Fruit fly (Drosophila melanogaster): ENCODE results near the gene CG14210.

Gene CG14210

dm6 chrX:19603953-19604352, 12.0 kb upstream of the CG14210 start (continued):
- peak; percentile 29 for TF ChIP-seq Spps (tag; optimal IDR thresholded peaks at IDR 0.05)
- TF ChIP-seq run (tag; optimal IDR thresholded peaks at IDR 0.05) = peak; percentile 34
- peak; percentile 78 for TF ChIP-seq HHEX (GFP tag; optimal IDR thresholded peaks at IDR 0.05)
- TF ChIP-seq CkIIα-i1 (GFP tag; IDR thresholded peaks at IDR 0.05) = 0 out of 2 replicates have a peak, but pooled peaks have one; percentile 16
- TF ChIP-seq CG34422 (GFP tag; IDR thresholded peaks at IDR 0.05) = peak; percentile 76
- TF ChIP-seq Doc2 (GFP tag; IDR thresholded peaks at IDR 0.05) = no peak
- peak; percentile 72 for TF ChIP-seq tio (GFP tag; optimal IDR thresholded peaks at IDR 0.05)
- TF ChIP-seq Kr (GFP tag; optimal IDR thresholded peaks at IDR 0.05) = no peak
- TF ChIP-seq CG12942 (GFP tag; optimal IDR thresholded peaks at IDR 0.05) = peak; percentile 48
- peak; percentile 60 for TF ChIP-seq fd96Cb (tag; optimal IDR thresholded peaks at IDR 0.05)
- peak; percentile 56; the same call in 1 of the 3 replicates for TF ChIP-seq CG7357 (GFP tag; IDR thresholded peaks at IDR 0.05)
- TF ChIP-seq CG10959 (GFP tag; IDR thresholded peaks at IDR 0.05) = peak; percentile 73
- TF ChIP-seq wor (GFP tag; IDR thresholded peaks at IDR 0.05) = peak; percentile 48; the same call in 1 of the 2 replicates
- TF ChIP-seq wek (GFP tag; optimal IDR thresholded peaks at IDR 0.05) = no peak
- TF ChIP-seq CG12236 (GFP tag; optimal IDR thresholded peaks at IDR 0.05) = no peak
- peak; percentile 73 for TF ChIP-seq CG9215 (GFP tag; IDR thresholded peaks at IDR 0.05)
- TF ChIP-seq CG1792 (GFP tag; optimal IDR thresholded peaks at IDR 0.05) = peak; percentile 39
- TF ChIP-seq kay (GFP tag; optimal IDR thresholded peaks at IDR 0.05) = peak; percentile 68
- no peak for TF ChIP-seq trh (GFP tag; optimal IDR thresholded peaks at IDR 0.05)
- peak; percentile 54 for TF ChIP-seq CG4404 (GFP tag; IDR thresholded peaks at IDR 0.05)
- no peak for TF ChIP-seq Tbp (GFP tag; optimal IDR thresholded peaks at IDR 0.05)
- peak; percentile 75 for TF ChIP-seq cwo (GFP tag; optimal IDR thresholded peaks at IDR 0.05)
- TF ChIP-seq Lim3 (GFP tag; IDR thresholded peaks at IDR 0.05) = peak; percentile 45; the same call in 1 of the 2 replicates
- peak; percentile 53 for TF ChIP-seq Ssrp (tag; optimal IDR thresholded peaks at IDR 0.05)
- peak; percentile 27; the same call in 1 of the 2 replicates for TF ChIP-seq sim (GFP tag; IDR thresholded peaks at IDR 0.05)
- TF ChIP-seq CG6683 (GFP tag; optimal IDR thresholded peaks at IDR 0.05) = peak; percentile 19
- TF ChIP-seq CG9876 (GFP tag; optimal IDR thresholded peaks at IDR 0.05) = no peak
- TF ChIP-seq D19B (GFP tag; optimal IDR thresholded peaks at IDR 0.05) = peak; percentile 43
- TF ChIP-seq caup (GFP tag; optimal IDR thresholded peaks at IDR 0.05; ENCODE audit: severe bottlenecking) = peak; percentile 85
- TF ChIP-seq Rx (GFP tag; IDR thresholded peaks at IDR 0.05) = peak; percentile 71
- peak; percentile 77 for TF ChIP-seq Fer1 (GFP tag; optimal IDR thresholded peaks at IDR 0.05)
- peak; percentile 72; the same call in 1 of the 3 replicates for TF ChIP-seq Mrtf (GFP tag; IDR thresholded peaks at IDR 0.05)
- TF ChIP-seq CG9797 (GFP tag; optimal IDR thresholded peaks at IDR 0.05) = no peak
- TF ChIP-seq trem (tag; optimal IDR thresholded peaks at IDR 0.05) = peak; percentile 50
- TF ChIP-seq CG8944 (GFP tag; optimal IDR thresholded peaks at IDR 0.05) = peak; percentile 32
- peak; percentile 74 for TF ChIP-seq CG6813 (GFP tag; optimal IDR thresholded peaks at IDR 0.05)
- TF ChIP-seq CG42726 (GFP tag; IDR thresholded peaks at IDR 0.05; ENCODE audit: partially characterized antibody) = no peak
- peak; percentile 80 for TF ChIP-seq ci (GFP tag; IDR thresholded peaks at IDR 0.05)
- no peak for TF ChIP-seq btn (GFP tag; optimal IDR thresholded peaks at IDR 0.05)
- TF ChIP-seq Hmr (GFP tag; optimal IDR thresholded peaks at IDR 0.05) = peak; percentile 83
- peak; percentile 82 for TF ChIP-seq CG2678 (tag; optimal IDR thresholded peaks at IDR 0.05)
- TF ChIP-seq Fer2 (tag; optimal IDR thresholded peaks at IDR 0.05) = peak; percentile 24
- TF ChIP-seq CG7987 (GFP tag; optimal IDR thresholded peaks at IDR 0.05) = no peak
- TF ChIP-seq onecut (GFP tag; IDR thresholded peaks at IDR 0.05) = peak; percentile 54
- peak; percentile 31 for TF ChIP-seq CG16815 (GFP tag; optimal IDR thresholded peaks at IDR 0.05)
- peak; percentile 35; the same call in 1 of the 2 replicates for TF ChIP-seq gt (GFP tag; IDR thresholded peaks at IDR 0.05)
- peak; percentile 74 for TF ChIP-seq Xbp1 (GFP tag; optimal IDR thresholded peaks at IDR 0.05)
- TF ChIP-seq seq (GFP tag; IDR thresholded peaks at IDR 0.05) = peak; percentile 76
- no peak for TF ChIP-seq crp (GFP tag; optimal IDR thresholded peaks at IDR 0.05)
- TF ChIP-seq CG3281 (GFP tag; optimal IDR thresholded peaks at IDR 0.05) = peak; percentile 79
- TF ChIP-seq CG13296 (GFP tag; optimal IDR thresholded peaks at IDR 0.05) = peak; percentile 64

Measured in whole organism, embryonic.